Worm (Caenorhabditis elegans) whole organism, early embryonic: Measurements from ENCODE around the gene twk-3.

Experiments
- B0310.2 ChIP-seq: sonication (generic microtip); optimal IDR thresholded peaks from 2 replicates; lab custom pipeline; 2016; ENCODE audit warnings: mild to moderate bottlenecking, missing genetic modification characterization, missing compliant biosample characterization
- aly-1 ChIP-seq: sonication (generic microtip); optimal IDR thresholded peaks from 2 replicates; lab custom pipeline; 2016; ENCODE audit warnings: missing genetic modification characterization, missing compliant biosample characterization
- ama-1 ChIP-seq: fragments of 150-350 bp; optimal IDR thresholded peaks from 2 replicates; lab custom pipeline; 2014
- ceh-13 ChIP-seq: fragments of 200-800 bp; sonication (Bioruptor generic); optimal IDR thresholded peaks from 2 replicates; lab custom pipeline; 2018; ENCODE audit warnings: mild to moderate bottlenecking, missing genetic modification characterization, missing compliant biosample characterization
- ceh-36 ChIP-seq: sonication (generic microtip); optimal IDR thresholded peaks from 2 replicates; lab custom pipeline; 2016; ENCODE audit warnings: missing genetic modification characterization, inconsistent platforms, missing compliant biosample characterization
- ets-7 ChIP-seq: sonication (generic microtip); optimal IDR thresholded peaks from 2 replicates; lab custom pipeline; 2016; ENCODE audit warnings: missing genotype, missing genetic modification characterization, missing compliant biosample characterization
- hmg-4 ChIP-seq: fragments of 200-800 bp; sonication (Bioruptor generic); optimal IDR thresholded peaks from 2 replicates; lab custom pipeline; 2018; ENCODE audit warnings: mild to moderate bottlenecking, missing genetic modification characterization, missing compliant biosample characterization
- hnd-1 ChIP-seq: sonication (generic microtip); optimal IDR thresholded peaks from 2 replicates; lab custom pipeline; 2016; ENCODE audit warnings: missing genetic modification characterization, missing compliant biosample characterization
- sea-1 ChIP-seq: fragments of 200-800 bp; sonication (Bioruptor generic); conservative IDR thresholded peaks from 2 replicates; pipeline ENCODE4 v1.3.6; 2022; ENCODE audit warnings: missing genetic modification characterization, missing compliant biosample characterization
- tbx-11 ChIP-seq: fragments of 200-800 bp; sonication (Bioruptor generic); IDR thresholded peaks from 2 replicates; pipeline ENCODE4 v1.3.6; 2022; ENCODE audit warnings: missing genetic modification characterization, missing compliant biosample characterization
- tbx-37 ChIP-seq: fragments of 200-800 bp; sonication (Bioruptor generic); conservative IDR thresholded peaks from 2 replicates; pipeline ENCODE4 v1.3.6; 2022; ENCODE audit warnings: missing genetic modification reagents, missing genetic modification characterization, missing compliant biosample characterization

DNA sequence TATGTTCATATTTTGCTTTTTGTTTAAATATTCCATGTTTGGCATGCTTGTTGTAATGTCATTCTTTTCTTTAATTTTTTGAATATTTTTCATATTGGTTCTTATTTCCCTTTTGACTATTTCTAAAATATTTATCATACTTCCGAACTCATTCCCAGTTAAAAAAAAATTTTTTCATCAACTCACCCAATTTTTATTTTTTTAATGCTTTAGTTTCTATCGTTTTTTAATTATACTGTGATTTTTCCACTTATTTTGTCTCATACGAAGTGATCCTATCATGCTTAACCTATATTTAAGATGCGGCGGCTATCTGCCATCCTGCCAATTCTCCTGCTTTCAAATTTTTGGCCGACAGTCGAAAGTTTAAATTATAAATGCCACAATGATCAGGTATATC lies 14.1 kb downstream of the twk-3 start, which contains the start of gene qua-1:
- TF ChIP-seq ama-1 (lab: Kevin White, UChicago): no peak
- TF ChIP-seq ceh-36 (tag; lab: Kevin White, UChicago): no peak
- TF ChIP-seq ceh-13: no peak
- no peak for TF ChIP-seq tbx-37 (GFP tag; lab: Robert Waterston, UW)
- TF ChIP-seq aly-1 (tag; lab: Kevin White, UChicago): no peak
- no peak for TF ChIP-seq sea-1 (GFP tag; lab: Robert Waterston, UW)
- no peak for TF ChIP-seq tbx-11 (GFP tag; lab: Robert Waterston, UW)
- TF ChIP-seq hnd-1 (tag; lab: Kevin White, UChicago): no peak
- no peak for TF ChIP-seq B0310.2 (tag; lab: Kevin White, UChicago)
- TF ChIP-seq ets-7 (tag; lab: Kevin White, UChicago): no peak
- TF ChIP-seq hmg-4 (GFP tag; lab: Kevin White, UChicago): no peak
